Fruit fly (Drosophila melanogaster) whole organism, embryonic: ENCODE results near the gene lin-28.
A peak's percentile ranks its signal among the peaks of the same experiment; 100 is the strongest.

Source experiments
- Aef1 ChIP-seq: fragments of 200-800 bp; sonication (Bioruptor generic); IDR thresholded peaks from 3 replicates; pipeline ENCODE4 v1.3.6; 2022; ENCODE audit warnings: missing biosample characterization, missing genetic modification characterization
- Blimp-1 ChIP-seq: fragments of 200-800 bp; sonication (Bioruptor generic); optimal IDR thresholded peaks from 3 replicates; lab custom pipeline; 2018; ENCODE audit warnings: missing biosample characterization, missing genetic modification characterization, mild to moderate bottlenecking, moderate library complexity, missing genetic modification reagents
- CG1233 ChIP-seq: fragments of 200-800 bp; sonication (Bioruptor generic); optimal IDR thresholded peaks from 4 replicates; lab custom pipeline; 2018; ENCODE audit warnings: missing biosample characterization, mild to moderate bottlenecking, missing genetic modification characterization
- CG12769 ChIP-seq: fragments of 200-800 bp; sonication (Bioruptor generic); optimal IDR thresholded peaks from 2 replicates; lab custom pipeline; 2019; ENCODE audit warnings: missing biosample characterization, mild to moderate bottlenecking, missing genetic modification characterization, moderate library complexity
- CG12942 ChIP-seq: fragments of 200-800 bp; sonication (Bioruptor generic); optimal IDR thresholded peaks from 3 replicates; lab custom pipeline; 2016; ENCODE audit warnings: missing biosample characterization, missing genetic modification characterization
- CG14441 ChIP-seq: fragments of 200-800 bp; sonication (Bioruptor generic); IDR thresholded peaks from 2 replicates; pipeline ENCODE4 v1.3.6; 2022; ENCODE audit warnings: missing biosample characterization, missing genetic modification characterization
- CG15073 ChIP-seq: fragments of 200-800 bp; sonication (Bioruptor generic); optimal IDR thresholded peaks from 2 replicates; lab custom pipeline; 2016; ENCODE audit warnings: missing biosample characterization, missing genetic modification characterization
- CG18476 ChIP-seq: fragments of 200-800 bp; sonication (Bioruptor generic); optimal IDR thresholded peaks from 2 replicates; lab custom pipeline; 2016; ENCODE audit warnings: missing biosample characterization, mild to moderate bottlenecking, missing genetic modification characterization
- CG2199 ChIP-seq: fragments of 200-800 bp; sonication (Bioruptor generic); IDR thresholded peaks from 3 replicates; pipeline ENCODE4 v1.3.6; 2022; ENCODE audit warnings: missing biosample characterization, missing genetic modification characterization
- CG31388 ChIP-seq: fragments of 200-800 bp; sonication (Bioruptor generic); optimal IDR thresholded peaks from 2 replicates; lab custom pipeline; 2016; ENCODE audit warnings: missing biosample characterization, missing genetic modification characterization
- CG31441 ChIP-seq: fragments of 200-800 bp; sonication (Bioruptor generic); IDR thresholded peaks from 2 replicates; pipeline ENCODE4 v1.3.6; 2022; ENCODE audit warnings: missing biosample characterization, missing genetic modification characterization
- CG3995 ChIP-seq: fragments of 200-800 bp; sonication (Bioruptor generic); optimal IDR thresholded peaks from 3 replicates; lab custom pipeline; 2016; ENCODE audit warnings: missing biosample characterization, missing genetic modification characterization
- CG6813 ChIP-seq: fragments of 200-800 bp; sonication (Bioruptor generic); optimal IDR thresholded peaks from 2 replicates; lab custom pipeline; 2017; ENCODE audit warnings: missing biosample characterization, missing genetic modification characterization, mild to moderate bottlenecking, moderate library complexity, missing genetic modification reagents
- CG7372 ChIP-seq: fragments of 200-800 bp; sonication (Bioruptor generic); IDR thresholded peaks from 2 replicates; pipeline ENCODE4 v1.3.6; 2022; ENCODE audit warnings: missing biosample characterization, missing genetic modification characterization
- CG8281 ChIP-seq: fragments of 200-800 bp; sonication (Bioruptor generic); optimal IDR thresholded peaks from 2 replicates; lab custom pipeline; 2018; ENCODE audit warnings: missing biosample characterization, mild to moderate bottlenecking, missing genetic modification characterization, moderate library complexity
- CG8388 ChIP-seq: fragments of 200-800 bp; sonication (Bioruptor generic); optimal IDR thresholded peaks from 2 replicates; lab custom pipeline; 2019; ENCODE audit warnings: missing biosample characterization, mild to moderate bottlenecking, missing genetic modification characterization, moderate library complexity
- D19A ChIP-seq: fragments of 200-800 bp; optimal IDR thresholded peaks from 3 replicates; lab custom pipeline; 2019; ENCODE audit warnings: missing biosample characterization, mild to moderate bottlenecking, missing genetic modification characterization, moderate library complexity
- HHEX ChIP-seq: fragments of 200-800 bp; sonication (Bioruptor generic); optimal IDR thresholded peaks from 3 replicates; lab custom pipeline; 2017; ENCODE audit warnings: missing biosample characterization, mild to moderate bottlenecking, missing genetic modification characterization, missing genetic modification reagents
- HLHmδ ChIP-seq: fragments of 200-800 bp; sonication (Bioruptor generic); optimal IDR thresholded peaks from 2 replicates; lab custom pipeline; 2018; ENCODE audit warnings: missing biosample characterization, mild to moderate bottlenecking, missing genetic modification characterization, moderate library complexity
- Hr39 ChIP-seq: fragments of >200 bp; optimal IDR thresholded peaks from 2 replicates; lab custom pipeline; 2017
- Hr51 ChIP-seq, 2 experiments: fragments of 200-800 bp; sonication (Bioruptor generic); optimal IDR thresholded peaks; 2 replicates in 1 of 2; 3 replicates in 1 of 2; lab custom pipeline; 2016 to 2018; ENCODE audit warnings: missing biosample characterization in 2 of 2, missing genetic modification characterization in 2 of 2, mild to moderate bottlenecking in 1 of 2, moderate library complexity in 1 of 2
- Jarid2 ChIP-seq: fragments of 200-800 bp; sonication (Bioruptor generic); optimal IDR thresholded peaks from 3 replicates; lab custom pipeline; 2017; ENCODE audit warnings: mild to moderate bottlenecking, missing biosample characterization, missing genetic modification reagents, missing genetic modification characterization
- Max ChIP-seq: fragments of 200-800 bp; sonication (Bioruptor generic); optimal IDR thresholded peaks from 2 replicates; lab custom pipeline; 2016; ENCODE audit warnings: missing biosample characterization, mild to moderate bottlenecking, missing genetic modification characterization
- Med ChIP-seq: fragments of 200-800 bp; sonication (Bioruptor generic); peaks from one replicate; lab custom pipeline; 2016; ENCODE audit warnings: missing biosample characterization, missing genetic modification characterization, mild to moderate bottlenecking, inconsistent platforms, moderate library complexity
- Opbp ChIP-seq: fragments of 200-800 bp; sonication (Bioruptor generic); IDR thresholded peaks from 3 replicates; pipeline ENCODE4 v1.3.6; 2022; ENCODE audit warnings: missing biosample characterization, missing genetic modification characterization; ENCODE audit not compliant: partially characterized antibody
- Sry-β ChIP-seq: fragments of 200-800 bp; sonication (Bioruptor generic); optimal IDR thresholded peaks from 2 replicates; lab custom pipeline; 2018; ENCODE audit warnings: missing biosample characterization, mild to moderate bottlenecking, missing genetic modification characterization, moderate library complexity
- Stat92E ChIP-seq, 3 experiments: fragments of >200 bp in 2 of 3; fragments of 200-800 bp in 1 of 3; sonication (Bioruptor generic) in 1 of 3; optimal IDR thresholded peaks; 2 replicates each; lab custom pipeline; 2017 to 2019; ENCODE audit warnings: missing biosample characterization in 3 of 3, missing genetic modification characterization in 3 of 3, mild to moderate bottlenecking in 1 of 3, moderate library complexity in 1 of 3
- abd-A ChIP-seq: fragments of 200-800 bp; sonication (Bioruptor generic); optimal IDR thresholded peaks from 3 replicates; lab custom pipeline; 2019; ENCODE audit warnings: missing biosample characterization, mild to moderate bottlenecking, missing genetic modification characterization, moderate library complexity
- al ChIP-seq: fragments of 200-800 bp; sonication (Bioruptor generic); IDR thresholded peaks from 2 replicates; pipeline ENCODE4 v1.3.6; 2022; ENCODE audit warnings: missing biosample characterization, missing genetic modification characterization
- amos ChIP-seq: fragments of 200-800 bp; sonication (Bioruptor generic); IDR thresholded peaks from 2 replicates; pipeline ENCODE4 v1.3.6; 2022; ENCODE audit warnings: missing biosample characterization, missing genetic modification characterization; ENCODE audit not compliant: partially characterized antibody
- cg ChIP-seq: fragments of 200-800 bp; sonication (Bioruptor generic); optimal IDR thresholded peaks from 3 replicates; lab custom pipeline; 2019; ENCODE audit warnings: missing biosample characterization, mild to moderate bottlenecking, missing genetic modification characterization, moderate library complexity
- chinmo ChIP-seq: fragments of 200-800 bp; sonication (Bioruptor generic); IDR thresholded peaks from 4 replicates; pipeline ENCODE4 v1.3.6; 2022; ENCODE audit warnings: missing biosample characterization, missing genetic modification characterization; ENCODE audit not compliant: partially characterized antibody
- chm ChIP-seq: fragments of 200-800 bp; sonication (Bioruptor generic); IDR thresholded peaks from 2 replicates; pipeline ENCODE4 v1.3.6; 2022; ENCODE audit warnings: missing biosample characterization, missing genetic modification characterization
- ci ChIP-seq: fragments of 200-800 bp; sonication (Bioruptor generic); IDR thresholded peaks from 3 replicates; pipeline ENCODE4 v1.3.6; 2022; ENCODE audit warnings: missing biosample characterization, missing genetic modification characterization
- fd102C ChIP-seq: fragments of 200-800 bp; sonication (Bioruptor generic); optimal IDR thresholded peaks from 2 replicates; lab custom pipeline; 2018; ENCODE audit warnings: missing biosample characterization, mild to moderate bottlenecking, missing genetic modification characterization, moderate library complexity
- fd96Cb ChIP-seq: fragments of 200-800 bp; sonication (Bioruptor generic); optimal IDR thresholded peaks from 2 replicates; lab custom pipeline; 2018; ENCODE audit warnings: missing biosample characterization, mild to moderate bottlenecking, missing genetic modification characterization, moderate library complexity
- hb ChIP-seq: fragments of 200-800 bp; sonication (Bioruptor generic); IDR thresholded peaks from 3 replicates; pipeline ENCODE4 v1.3.6; 2022; ENCODE audit warnings: missing biosample characterization, missing genetic modification characterization; ENCODE audit not compliant: partially characterized antibody
- kni ChIP-seq: fragments of 200-800 bp; sonication (Bioruptor generic); optimal IDR thresholded peaks from 3 replicates; lab custom pipeline; 2017; ENCODE audit warnings: mild to moderate bottlenecking, missing biosample characterization, missing genetic modification reagents, missing genetic modification characterization
- pros ChIP-seq: fragments of 200-800 bp; sonication (Bioruptor generic); optimal IDR thresholded peaks from 3 replicates; lab custom pipeline; 2019; ENCODE audit warnings: missing biosample characterization, mild to moderate bottlenecking, missing genetic modification characterization, moderate library complexity
- salm ChIP-seq: fragments of 200-800 bp; sonication (Bioruptor generic); optimal IDR thresholded peaks from 2 replicates; lab custom pipeline; 2018; ENCODE audit warnings: missing biosample characterization, mild to moderate bottlenecking, missing genetic modification characterization
- sd ChIP-seq: fragments of 200-800 bp; sonication (Bioruptor generic); optimal IDR thresholded peaks from 3 replicates; lab custom pipeline; 2018; ENCODE audit warnings: missing biosample characterization, mild to moderate bottlenecking, missing genetic modification characterization, moderate library complexity
- sens ChIP-seq: fragments of 200-800 bp; sonication (Bioruptor generic); peaks from one replicate; lab custom pipeline; 2016; ENCODE audit warnings: missing biosample characterization, missing genetic modification characterization
- tll ChIP-seq, 2 experiments: fragments of 200-800 bp in 1 of 2; fragments of >200 bp in 1 of 2; sonication (Bioruptor generic) in 1 of 2; optimal IDR thresholded peaks; 2 replicates each; lab custom pipeline; 2017 to 2019; ENCODE audit warnings: missing biosample characterization in 2 of 2, missing genetic modification characterization in 2 of 2, mild to moderate bottlenecking in 1 of 2, moderate library complexity in 1 of 2
- trh ChIP-seq: fragments of 200-800 bp; sonication (Bioruptor generic); optimal IDR thresholded peaks from 2 replicates; lab custom pipeline; 2016; ENCODE audit warnings: missing biosample characterization, missing genetic modification characterization
- twi ChIP-seq: fragments of 200-800 bp; optimal IDR thresholded peaks from 2 replicates; lab custom pipeline; 2019; ENCODE audit warnings: missing biosample characterization, mild to moderate bottlenecking, missing genetic modification characterization, moderate library complexity
- tx ChIP-seq: fragments of 200-800 bp; sonication (Bioruptor generic); optimal IDR thresholded peaks from 2 replicates; lab custom pipeline; 2016; ENCODE audit warnings: missing biosample characterization, missing genetic modification characterization
- wek ChIP-seq: fragments of 200-800 bp; sonication (Bioruptor generic); optimal IDR thresholded peaks from 3 replicates; lab custom pipeline; 2018; ENCODE audit warnings: missing biosample characterization, mild to moderate bottlenecking, missing genetic modification characterization, moderate library complexity
- z ChIP-seq: fragments of 200-800 bp; sonication (Bioruptor generic); IDR thresholded peaks from 3 replicates; pipeline ENCODE4 v1.3.6; 2022; ENCODE audit warnings: missing biosample characterization, missing genetic modification characterization
- zfh2 ChIP-seq: fragments of 200-800 bp; sonication (Bioruptor generic); optimal IDR thresholded peaks from 2 replicates; lab custom pipeline; 2016; ENCODE audit warnings: missing biosample characterization, missing genetic modification characterization

The lin-28 gene

dm6 chr3L:5655751-5656276 lies 1.3 kb downstream of the lin-28 start:
- TF ChIP-seq amos (GFP tag; lab: Robert Waterston, UW): no peak
- no peak for TF ChIP-seq HHEX (GFP tag; lab: Kevin White, UChicago)
- TF ChIP-seq Blimp-1 (GFP tag; lab: Kevin White, UChicago): peak; percentile 65
- TF ChIP-seq Aef1: no peak
- TF ChIP-seq CG12942: no peak
- no peak for TF ChIP-seq Sry-β (GFP tag; lab: Kevin White, UChicago)
- no peak for TF ChIP-seq salm
- no peak for TF ChIP-seq CG3995 (GFP tag; lab: Kevin White, UChicago)
- TF ChIP-seq abd-A: peak; percentile 21
- TF ChIP-seq ci (GFP tag; lab: Robert Waterston, UW): 0 out of 3 replicates have a peak, but pooled peaks have one; percentile 55
- TF ChIP-seq Max (GFP tag; lab: Kevin White, UChicago): no peak
- TF ChIP-seq CG2199 (GFP tag; lab: Robert Waterston, UW): peak; percentile 90; the same call in 2 of the 3 replicates
- TF ChIP-seq kni (GFP tag; lab: Kevin White, UChicago): peak; percentile 98
- TF ChIP-seq Hr39 (lab: Kevin White, UChicago): no peak
- TF ChIP-seq wek (GFP tag; lab: Kevin White, UChicago): no peak
- no peak for TF ChIP-seq CG1233 (GFP tag; lab: Kevin White, UChicago)
- peak; percentile 73 for TF ChIP-seq pros (GFP tag; lab: Kevin White, UChicago)
- TF ChIP-seq twi (tag; lab: Kevin White, UChicago): peak; percentile 22
- TF ChIP-seq trh (GFP tag; lab: Kevin White, UChicago): no peak
- peak; percentile 12 for TF ChIP-seq Jarid2 (GFP tag; lab: Kevin White, UChicago)
- no peak for TF ChIP-seq tx (GFP tag; lab: Kevin White, UChicago)
- TF ChIP-seq CG14441 (GFP tag; lab: Robert Waterston, UW): no peak
- peak; percentile 96 for TF ChIP-seq z
- TF ChIP-seq CG6813 (GFP tag; lab: Kevin White, UChicago): no peak
- peak; percentile 13 for TF ChIP-seq CG12769 (tag; lab: Kevin White, UChicago)
- no peak for TF ChIP-seq CG31441 (GFP tag; lab: Robert Waterston, UW)
- TF ChIP-seq fd96Cb (tag; lab: Kevin White, UChicago): no peak
- no peak for TF ChIP-seq tll (GFP tag; optimal IDR thresholded peaks at IDR 0.05; lab: Kevin White, UChicago)
- TF ChIP-seq cg (GFP tag; lab: Kevin White, UChicago): peak; percentile 75
- no peak for TF ChIP-seq zfh2 (GFP tag; lab: Kevin White, UChicago)
- no peak for TF ChIP-seq al (GFP tag; lab: Robert Waterston, UW)
- no peak for TF ChIP-seq CG18476
- TF ChIP-seq Med (GFP tag; lab: Kevin White, UChicago): peak; percentile 33
- no peak for TF ChIP-seq Hr51 (GFP tag; optimal IDR thresholded peaks at IDR 0.05; lab: Kevin White, UChicago)
- no peak for TF ChIP-seq CG8388 (GFP tag; lab: Kevin White, UChicago)
- TF ChIP-seq chinmo (GFP tag; lab: Robert Waterston, UW): no peak
- TF ChIP-seq CG7372: no peak
- TF ChIP-seq CG8281 (tag; lab: Kevin White, UChicago): peak; percentile 98
- TF ChIP-seq Stat92E (GFP tag; optimal IDR thresholded peaks at IDR 0.05; lab: Kevin White, UChicago): peak in 1 of 3 experiments; percentile 65
- no peak for TF ChIP-seq CG31388 (GFP tag; lab: Kevin White, UChicago)
- TF ChIP-seq hb (GFP tag; lab: Robert Waterston, UW): no peak
- TF ChIP-seq sd (tag; lab: Kevin White, UChicago): peak; percentile 80
- TF ChIP-seq chm (GFP tag; lab: Robert Waterston, UW): no peak
- peak; percentile 5 for TF ChIP-seq D19A (tag; lab: Kevin White, UChicago)
- TF ChIP-seq CG15073 (GFP tag; lab: Kevin White, UChicago): no peak
- no peak for TF ChIP-seq fd102C (GFP tag; lab: Kevin White, UChicago)
- TF ChIP-seq Opbp: no peak
- peak; percentile 75 for TF ChIP-seq sens (GFP tag; lab: Kevin White, UChicago)
- peak; percentile 5 for TF ChIP-seq HLHmδ (GFP tag; lab: Kevin White, UChicago)
